Worm (Caenorhabditis elegans) whole organism, late embryonic: ENCODE results near the gene F40G12.6.
A peak's percentile ranks its signal among the peaks of the same experiment; 100 is the strongest.

Experiments
- C38D4.7 ChIP-seq: fragments of 200-800 bp; sonication (Bioruptor generic); optimal IDR thresholded peaks from 2 replicates; lab custom pipeline; 2018; ENCODE audit warnings: mild to moderate bottlenecking, missing genetic modification characterization, moderate library complexity, missing compliant biosample characterization
- T23F11.4 ChIP-seq: fragments of 200-800 bp; sonication (Bioruptor generic); optimal IDR thresholded peaks from 2 replicates; lab custom pipeline; 2018; ENCODE audit warnings: mild to moderate bottlenecking, missing genetic modification characterization, missing compliant biosample characterization
- ama-1 ChIP-seq: fragments of 150-350 bp; optimal IDR thresholded peaks from 2 replicates; lab custom pipeline; 2014
- ceh-14 ChIP-seq: sonication (generic microtip); optimal IDR thresholded peaks from 2 replicates; lab custom pipeline; 2016; ENCODE audit warnings: missing genotype, missing genetic modification characterization, missing compliant biosample characterization
- ceh-19 ChIP-seq: fragments of 200-800 bp; sonication (Bioruptor generic); optimal IDR thresholded peaks from 2 replicates; lab custom pipeline; 2018; ENCODE audit warnings: mild to moderate bottlenecking, missing genetic modification characterization, missing compliant biosample characterization
- ceh-2 ChIP-seq: sonication (generic microtip); optimal IDR thresholded peaks from 2 replicates; lab custom pipeline; 2016; ENCODE audit warnings: missing genotype, missing genetic modification characterization, missing compliant biosample characterization
- ceh-30 ChIP-seq: fragments of 150-350 bp; optimal IDR thresholded peaks from 2 replicates; lab custom pipeline; 2014; ENCODE audit warnings: missing biosample characterization, missing genetic modification characterization
- ceh-6 ChIP-seq: fragments of 200-800 bp; sonication (Bioruptor generic); optimal IDR thresholded peaks from 2 replicates; lab custom pipeline; 2018; ENCODE audit warnings: mild to moderate bottlenecking, missing genetic modification characterization, missing compliant biosample characterization
- elt-4 ChIP-seq: sonication (generic microtip); optimal IDR thresholded peaks from 2 replicates; lab custom pipeline; 2016; ENCODE audit warnings: missing genetic modification characterization, missing compliant biosample characterization
- ets-4 ChIP-seq: sonication (generic microtip); optimal IDR thresholded peaks from 2 replicates; lab custom pipeline; 2016; ENCODE audit warnings: missing genetic modification characterization, missing compliant biosample characterization
- eyg-1 ChIP-seq: sonication (generic microtip); optimal IDR thresholded peaks from 2 replicates; lab custom pipeline; 2016; ENCODE audit warnings: missing genotype, missing genetic modification characterization, missing compliant biosample characterization
- fkh-10 ChIP-seq: fragments of 150-350 bp; optimal IDR thresholded peaks from 2 replicates; lab custom pipeline; 2014; ENCODE audit warnings: missing biosample characterization, missing genetic modification reagents, missing genetic modification characterization
- fkh-6 ChIP-seq: sonication (generic microtip); optimal IDR thresholded peaks from 2 replicates; lab custom pipeline; 2016; ENCODE audit warnings: missing genetic modification characterization, missing compliant biosample characterization
- hlh-13 ChIP-seq: fragments of 200-800 bp; sonication (Bioruptor generic); optimal IDR thresholded peaks from 2 replicates; lab custom pipeline; 2018; ENCODE audit warnings: mild to moderate bottlenecking, missing genetic modification characterization, missing compliant biosample characterization
- hlh-30 ChIP-seq: sonication (generic microtip); optimal IDR thresholded peaks from 2 replicates; lab custom pipeline; 2017; ENCODE audit warnings: antibody characterized with exemption, missing genetic modification characterization, missing compliant biosample characterization; ENCODE audit not compliant: insufficient read depth
- lim-6 ChIP-seq: sonication (generic microtip); optimal IDR thresholded peaks from 2 replicates; lab custom pipeline; 2016; ENCODE audit warnings: missing genetic modification characterization, missing compliant biosample characterization
- lin-11 ChIP-seq: fragments of 200-800 bp; sonication (Bioruptor generic); optimal IDR thresholded peaks from 2 replicates; lab custom pipeline; 2018; ENCODE audit warnings: mild to moderate bottlenecking, missing genetic modification characterization, missing compliant biosample characterization
- madf-2 ChIP-seq: sonication (generic microtip); optimal IDR thresholded peaks from 2 replicates; lab custom pipeline; 2017; ENCODE audit warnings: missing genetic modification characterization, missing compliant biosample characterization
- mec-3 ChIP-seq: sonication (generic microtip); optimal IDR thresholded peaks from 2 replicates; lab custom pipeline; 2016; ENCODE audit warnings: borderline replicate concordance, missing genetic modification characterization, missing compliant biosample characterization
- nfya-1 ChIP-seq: sonication (generic microtip); optimal IDR thresholded peaks from 2 replicates; lab custom pipeline; 2017; ENCODE audit warnings: missing genetic modification characterization, mild to moderate bottlenecking, missing compliant biosample characterization, antibody characterized with exemption, moderate library complexity
- pag-3 ChIP-seq: sonication (generic microtip); optimal IDR thresholded peaks from 2 replicates; lab custom pipeline; 2016; ENCODE audit warnings: missing compliant biosample characterization, missing genetic modification characterization, borderline replicate concordance
- pat-9 ChIP-seq: fragments of 200-800 bp; sonication (Bioruptor generic); optimal IDR thresholded peaks from 2 replicates; lab custom pipeline; 2018; ENCODE audit warnings: mild to moderate bottlenecking, missing genetic modification characterization, moderate library complexity, missing compliant biosample characterization
- pax-1 ChIP-seq: fragments of 150-350 bp; optimal IDR thresholded peaks from 2 replicates; lab custom pipeline; 2014; ENCODE audit warnings: missing biosample characterization, missing genetic modification characterization
- pha-4 ChIP-seq: fragments of 150-350 bp; optimal IDR thresholded peaks from 2 replicates; lab custom pipeline; 2018; ENCODE audit warnings: missing biosample characterization, missing genetic modification reagents, missing genetic modification characterization
- pros-1 ChIP-seq: fragments of 150-350 bp; optimal IDR thresholded peaks from 2 replicates; lab custom pipeline; 2014; ENCODE audit warnings: missing biosample characterization, missing genetic modification reagents, missing genetic modification characterization
- sox-4 ChIP-seq: sonication (generic microtip); optimal IDR thresholded peaks from 2 replicates; lab custom pipeline; 2017; ENCODE audit warnings: mild to moderate bottlenecking, missing genetic modification characterization, inconsistent platforms, missing compliant biosample characterization
- ttx-3 ChIP-seq: sonication (generic microtip); optimal IDR thresholded peaks from 2 replicates; lab custom pipeline; 2016; ENCODE audit warnings: missing genetic modification reagents, missing genetic modification characterization, missing compliant biosample characterization
- unc-3 ChIP-seq, 2 experiments: fragments of 200-800 bp in 1 of 2; sonication (Bioruptor generic) in 1 of 2; sonication (generic microtip) in 1 of 2; conservative IDR thresholded peaks in 1 of 2; optimal IDR thresholded peaks in 1 of 2; 2 replicates each; pipeline versions ENCODE4 v1.3.6 to Lab custom; 2016 to 2022; ENCODE audit warnings: missing compliant biosample characterization in 2 of 2, missing genetic modification characterization in 2 of 2, missing genetic modification reagents in 1 of 2
- unc-42 ChIP-seq: sonication (generic microtip); optimal IDR thresholded peaks from 2 replicates; lab custom pipeline; 2016; ENCODE audit warnings: missing genotype, missing genetic modification characterization, missing compliant biosample characterization
- unc-55 ChIP-seq: sonication (generic microtip); optimal IDR thresholded peaks from 2 replicates; lab custom pipeline; 2017; ENCODE audit warnings: missing biosample characterization, missing genetic modification reagents, missing genetic modification characterization
- unc-86 ChIP-seq: sonication (generic microtip); optimal IDR thresholded peaks from 2 replicates; lab custom pipeline; 2016; ENCODE audit warnings: missing genetic modification characterization, missing compliant biosample characterization
- zip-5 ChIP-seq: sonication (generic microtip); optimal IDR thresholded peaks from 2 replicates; lab custom pipeline; 2016; ENCODE audit warnings: missing genetic modification characterization, missing compliant biosample characterization

The F40G12.6 gene

DNA sequence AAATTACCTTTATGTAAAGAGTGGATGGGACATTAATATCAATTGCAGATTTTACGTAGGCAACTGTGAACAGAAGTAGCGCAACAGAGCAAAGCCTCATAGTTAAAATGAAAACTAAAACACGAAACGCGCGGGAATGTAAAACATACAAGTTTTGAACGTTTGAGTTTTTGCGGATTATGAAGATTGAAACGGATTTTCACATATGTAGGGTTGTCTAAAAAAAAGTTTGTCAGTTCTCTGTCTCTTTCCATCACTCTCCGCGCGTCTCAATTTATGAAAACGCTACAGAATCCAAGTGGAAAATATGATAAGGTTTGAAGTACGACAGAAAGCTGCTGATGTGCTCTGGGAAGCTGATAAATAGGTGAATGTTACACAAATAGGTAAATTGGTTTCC lies 26.2 kb downstream of the F40G12.6 start, which contains the start of gene K02E11.3:
K02E11.3 (minus strand) TSS at position 101 of the 400 bp plus-strand sequence.
- no peak for TF ChIP-seq ama-1 (lab: Kevin White, UChicago)
- TF ChIP-seq eyg-1, result no peak
- no peak for TF ChIP-seq lin-11 (tag; lab: Kevin White, UChicago)
- no peak for TF ChIP-seq T23F11.4 (GFP tag; lab: Kevin White, UChicago)
- no peak for TF ChIP-seq ttx-3
- TF ChIP-seq ceh-14 (tag; lab: Kevin White, UChicago), result no peak
- TF ChIP-seq, all 69 proteins: peak for 0

DNA sequence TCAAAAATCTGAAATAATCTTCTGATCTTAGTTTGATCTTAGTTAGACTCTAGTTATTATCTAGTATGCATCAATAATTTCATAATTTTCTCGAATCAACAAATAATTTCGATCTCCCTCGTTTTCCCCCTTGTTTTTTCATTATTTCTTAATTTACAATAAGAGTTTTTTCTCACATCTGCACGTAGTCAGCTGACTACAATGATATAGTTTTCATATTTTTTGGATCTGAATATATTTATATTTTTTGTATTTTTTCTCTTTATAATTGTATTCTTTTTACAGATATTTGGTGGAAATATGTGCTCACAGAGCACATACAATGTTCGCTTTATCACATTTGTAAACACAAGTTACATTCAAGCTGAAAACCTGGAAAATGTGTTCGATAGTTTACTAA lies 29.0 kb downstream of the F40G12.6 start, which contains the start of gene sre-7:
sre-7 (plus strand) TSS at position 301 of the 400 bp plus-strand sequence.
- no peak for TF ChIP-seq fkh-10 (GFP tag; lab: Kevin White, UChicago)

DNA sequence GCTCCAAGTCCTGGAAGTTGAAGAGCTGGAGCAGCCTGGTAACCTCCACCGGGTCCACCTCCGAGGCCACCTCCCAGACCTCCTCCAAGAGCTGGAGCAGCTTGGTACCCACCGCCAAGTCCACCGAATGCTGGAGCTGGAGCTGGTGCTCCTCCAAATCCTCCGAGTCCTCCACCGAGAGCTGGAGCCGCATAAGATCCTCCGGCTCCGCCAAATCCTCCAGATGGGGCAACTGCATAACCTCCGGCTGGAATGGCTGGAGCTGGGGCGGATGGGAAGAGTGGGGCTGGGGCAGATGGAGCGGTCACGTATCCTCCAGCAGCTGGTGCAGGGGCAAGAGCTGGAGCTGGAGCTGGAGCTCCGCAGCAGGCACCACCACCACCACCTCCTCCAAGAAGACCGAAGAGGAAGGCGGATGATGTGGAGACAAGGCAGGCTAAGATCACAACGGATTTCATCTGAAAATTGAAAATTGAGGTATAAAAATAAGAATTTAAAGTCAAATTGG lies 32.2 kb downstream of the F40G12.6 start, which contains the start of gene K02E11.10:
K02E11.10 (minus strand) TSS at position 458 of the 508 bp plus-strand sequence.
- peak; percentile 63 for TF ChIP-seq elt-4 (tag; lab: Kevin White, UChicago)
- TF ChIP-seq hlh-13 (GFP tag; lab: Kevin White, UChicago), result no peak
- no peak for TF ChIP-seq unc-86 (tag; lab: Kevin White, UChicago)
- peak; percentile 4 for TF ChIP-seq T23F11.4 (GFP tag; lab: Kevin White, UChicago)
- TF ChIP-seq ets-4 (tag; lab: Kevin White, UChicago), result no peak
- no peak for TF ChIP-seq mec-3 (tag; lab: Kevin White, UChicago)
- no peak for TF ChIP-seq pros-1 (tag; lab: Kevin White, UChicago)
- TF ChIP-seq ama-1 (lab: Kevin White, UChicago), result no peak
- TF ChIP-seq nfya-1, result no peak

DNA sequence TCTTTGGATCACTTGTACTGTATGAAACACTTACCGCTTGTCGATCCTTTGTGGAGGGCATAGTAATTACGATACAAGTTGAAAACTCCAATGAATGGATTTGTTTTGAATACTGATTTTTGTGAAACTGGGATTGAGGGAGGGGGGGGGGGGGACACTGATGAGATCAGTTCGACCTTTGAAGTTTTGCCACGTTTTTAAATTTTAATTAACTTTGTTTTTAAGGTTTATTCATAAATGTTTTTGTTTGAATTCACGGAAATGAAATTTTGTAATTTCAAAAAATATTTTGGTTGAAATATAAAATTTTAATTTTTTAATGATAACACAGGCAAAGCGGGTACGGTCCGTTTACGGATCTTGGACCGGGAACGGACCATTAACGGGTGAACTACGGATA lies 37.0 kb downstream of the F40G12.6 start, which contains the start of gene ent-3:
ent-3 (minus strand) TSS at position 101 of the 400 bp plus-strand sequence.
- no peak for TF ChIP-seq pax-1 (tag; lab: Kevin White, UChicago)
- no peak for TF ChIP-seq unc-3 (GFP tag; conservative IDR thresholded peaks at IDR 0.05; lab: Robert Waterston, UW)
- no peak for TF ChIP-seq unc-3 (tag; optimal IDR thresholded peaks at IDR 0.05; lab: Kevin White, UChicago)
- no peak for TF ChIP-seq pha-4
- TF ChIP-seq hlh-30 (tag; lab: Kevin White, UChicago), result no peak
- no peak for TF ChIP-seq sox-4 (tag; lab: Kevin White, UChicago)
- TF ChIP-seq ceh-30, result no peak
- TF ChIP-seq T23F11.4 (GFP tag; lab: Kevin White, UChicago), result no peak
- TF ChIP-seq fkh-6 (tag; lab: Kevin White, UChicago), result no peak
- TF ChIP-seq zip-5 (tag; lab: Kevin White, UChicago), result no peak
- TF ChIP-seq lim-6 (tag; lab: Kevin White, UChicago), result no peak
- no peak for TF ChIP-seq hlh-13 (GFP tag; lab: Kevin White, UChicago)

DNA sequence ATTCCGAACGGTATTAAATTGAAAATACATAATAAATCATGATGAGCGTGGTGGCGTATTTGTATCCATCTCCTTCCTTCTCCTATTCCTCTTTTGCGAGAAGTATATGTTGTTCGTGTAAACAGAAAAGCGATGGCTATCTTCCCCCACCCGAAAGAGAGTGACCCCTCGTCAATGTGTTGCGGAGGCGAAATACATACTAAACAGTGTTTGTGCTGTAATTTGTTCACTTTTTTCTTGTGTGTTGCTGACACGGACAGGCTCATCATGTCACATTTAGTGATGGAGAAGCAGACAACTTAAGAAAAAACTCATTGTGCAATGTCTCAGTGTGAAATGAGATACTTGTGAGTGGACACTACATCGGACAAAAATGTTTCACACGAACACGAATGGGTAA lies 41.3 kb downstream of the F40G12.6 start:
- no peak for TF ChIP-seq ceh-2
- TF ChIP-seq madf-2, result no peak
- TF ChIP-seq unc-55, result no peak
- TF ChIP-seq nfya-1, result no peak
- TF ChIP-seq zip-5 (tag; lab: Kevin White, UChicago), result no peak
- TF ChIP-seq C38D4.7, result no peak
- TF ChIP-seq pag-3 (tag; lab: Kevin White, UChicago), result no peak
- no peak for TF ChIP-seq ceh-14 (tag; lab: Kevin White, UChicago)
- TF ChIP-seq lin-11 (tag; lab: Kevin White, UChicago), result no peak
- TF ChIP-seq pat-9 (tag; lab: Kevin White, UChicago), result no peak
- no peak for TF ChIP-seq pha-4
- TF ChIP-seq ceh-19 (GFP tag; lab: Kevin White, UChicago), result no peak
- TF ChIP-seq unc-42 (tag; lab: Kevin White, UChicago), result no peak
- no peak for TF ChIP-seq ceh-6
